Fruit fly (Drosophila melanogaster): ENCODE data around the gene Top1.
A peak's percentile ranks its signal among the peaks of the same experiment; 100 is the strongest.

Gene Top1

DNA sequence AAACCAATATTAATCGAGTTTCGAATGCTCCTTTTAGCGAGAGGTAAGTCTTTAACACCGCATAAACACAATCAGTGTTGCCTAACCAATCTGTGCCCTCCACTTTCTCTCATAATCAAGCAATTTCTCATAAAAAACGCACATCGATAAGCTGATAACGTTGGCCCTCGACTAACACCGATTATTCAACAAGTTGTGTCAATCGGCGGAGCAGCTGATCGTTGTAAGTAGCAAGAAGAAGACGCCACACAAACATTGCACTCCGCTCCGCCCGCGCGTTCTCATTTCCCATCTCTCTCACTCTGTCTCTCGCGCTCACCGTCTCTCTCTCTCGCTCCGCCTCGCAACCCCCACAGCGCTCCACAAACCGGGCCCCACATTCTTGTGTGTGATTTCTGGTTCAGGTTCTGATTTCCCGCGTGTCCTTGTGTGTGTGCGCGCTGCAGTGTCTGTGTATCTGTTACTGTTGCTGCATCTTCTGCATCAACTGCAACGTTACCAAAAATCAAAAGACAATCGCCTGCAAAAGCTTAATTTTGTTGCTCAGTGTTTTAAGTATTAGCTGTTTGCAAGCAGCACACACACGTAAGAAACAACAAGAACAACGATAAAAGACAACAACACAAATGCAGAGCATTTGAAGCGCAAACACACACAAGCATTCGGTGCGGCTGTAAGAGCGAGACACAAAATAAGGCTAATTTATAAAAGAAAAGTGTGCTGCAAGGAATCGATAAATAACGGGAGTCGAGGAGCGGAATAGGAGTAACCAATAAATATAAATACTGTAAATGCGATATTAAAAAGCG, 14.0 kb downstream of the Top1 start, which contains the start of the genes CG9114 and HDAC6 (continued):
- TF ChIP-seq HmgD (GFP tag; optimal IDR thresholded peaks at IDR 0.05) (peak; percentile 55), CG34422 (GFP tag; IDR thresholded peaks at IDR 0.05) (peak; percentile 69; the same call in 1 of the 3 replicates), CG16813 (GFP tag; IDR thresholded peaks at IDR 0.05; ENCODE audit: partially characterized antibody) (peak; percentile 85), Doc3 (GFP tag; IDR thresholded peaks at IDR 0.05; ENCODE audit: partially characterized antibody) (peak; percentile 89), tna (GFP tag; IDR thresholded peaks at IDR 0.05; ENCODE audit: partially characterized antibody) (peak; percentile 78; the same call in 1 of the 2 replicates), oc (tag; optimal IDR thresholded peaks at IDR 0.05) (no peak), kni (GFP tag; optimal IDR thresholded peaks at IDR 0.05) (peak; percentile 89), ttk (GFP tag; IDR thresholded peaks at IDR 0.05) (peak; percentile 39; the same call in 1 of the 2 replicates), CG34376 (GFP tag; optimal IDR thresholded peaks at IDR 0.05) (peak; percentile 19), toy (GFP tag; IDR thresholded peaks at IDR 0.05) (no peak), CG17361 (GFP tag; IDR thresholded peaks at IDR 0.05) (0 out of 3 replicates have a peak, but pooled peaks have one; percentile 13), Dll (GFP tag; IDR thresholded peaks at IDR 0.05; ENCODE audit: partially characterized antibody) (peak; percentile 93), CG6254 (GFP tag; optimal IDR thresholded peaks at IDR 0.05) (no peak), B-H1 (GFP tag; IDR thresholded peaks at IDR 0.05) (no peak), CG14860 (GFP tag; IDR thresholded peaks at IDR 0.05; ENCODE audit: partially characterized antibody) (peak; percentile 89), CG13624 (GFP tag; optimal IDR thresholded peaks at IDR 0.05) (peak; percentile 15), sr (GFP tag; IDR thresholded peaks at IDR 0.05) (peak; percentile 81), Rfx (GFP tag; IDR thresholded peaks at IDR 0.05) (0 out of 2 replicates have a peak, but pooled peaks have one; percentile 23), CG12659 (GFP tag; optimal IDR thresholded peaks at IDR 0.05) (peak; percentile 31), CG17359 (tag; optimal IDR thresholded peaks at IDR 0.05) (peak; percentile 8), hb (GFP tag; IDR thresholded peaks at IDR 0.05; ENCODE audit: partially characterized antibody) (peak; percentile 86), Sry-δ (GFP tag; optimal IDR thresholded peaks at IDR 0.05) (peak; percentile 73), ato (GFP tag; IDR thresholded peaks at IDR 0.05; ENCODE audit: partially characterized antibody) (peak; percentile 63; the same call in 1 of the 2 replicates), sna (GFP tag; IDR thresholded peaks at IDR 0.05; ENCODE audit: partially characterized antibody) (peak; percentile 93), CG31441 (GFP tag; IDR thresholded peaks at IDR 0.05) (0 out of 2 replicates have a peak, but pooled peaks have one; percentile 13), inv (GFP tag; IDR thresholded peaks at IDR 0.05; ENCODE audit: partially characterized antibody) (peak; percentile 84), row (GFP tag; IDR thresholded peaks at IDR 0.05) (peak; percentile 15; the same call in 1 of the 3 replicates), CG2116 (GFP tag; optimal IDR thresholded peaks at IDR 0.05) (peak; percentile 77), CG12769 (tag; optimal IDR thresholded peaks at IDR 0.05) (peak; percentile 78), otp (GFP tag; IDR thresholded peaks at IDR 0.05) (0 out of 3 replicates have a peak, but pooled peaks have one; percentile 27), Ets97D (GFP tag; optimal IDR thresholded peaks at IDR 0.05) (peak; percentile 6), CG8944 (GFP tag; optimal IDR thresholded peaks at IDR 0.05) (no peak), BEAF-32 (GFP tag; optimal IDR thresholded peaks at IDR 0.05) (peak; percentile 83), gce (GFP tag; IDR thresholded peaks at IDR 0.05) (0 out of 3 replicates have a peak, but pooled peaks have one; percentile 60), phol (tag; optimal IDR thresholded peaks at IDR 0.05) (peak; percentile 3), Myb (GFP tag; optimal IDR thresholded peaks at IDR 0.05) (peak; percentile 69), nmo (GFP tag; optimal IDR thresholded peaks at IDR 0.05) (peak; percentile 15), sens-2 (GFP tag; IDR thresholded peaks at IDR 0.05) (0 out of 2 replicates have a peak, but pooled peaks have one; percentile 52), ftz-f1 (GFP tag; optimal IDR thresholded peaks at IDR 0.05) (peak; percentile 59), CG1832 (GFP tag; optimal IDR thresholded peaks at IDR 0.05) (peak; percentile 90), CG15514 (GFP tag; optimal IDR thresholded peaks at IDR 0.05) (peak; percentile 76), Dp (GFP tag; optimal IDR thresholded peaks at IDR 0.05) (peak; percentile 74), zen2 (GFP tag; IDR thresholded peaks at IDR 0.05; ENCODE audit: partially characterized antibody) (peak; percentile 70; the same call in 2 of the 3 replicates), CG11398 (GFP tag; optimal IDR thresholded peaks at IDR 0.05) (no peak), knrl (GFP tag; IDR thresholded peaks at IDR 0.05; ENCODE audit: partially characterized antibody) (peak; percentile 85), pros (GFP tag; optimal IDR thresholded peaks at IDR 0.05) (peak; percentile 10)
